Worm (Caenorhabditis elegans): ENCODE measurements around the gene cyp-13A2.
A peak's percentile ranks its signal among the peaks of the same experiment; 100 is the strongest.

The cyp-13A2 gene

ce11 chrII:9775790-9776189, 11.6 kb downstream of the cyp-13A2 start, which contains the start of gene T10B9.9:
TSS of gene T10B9.9 (minus strand) at chrII:9775890.
- TF ChIP-seq mef-2 (tag; optimal IDR thresholded peaks at IDR 0.05): no peak
- TF ChIP-seq C34B4.2 (tag; optimal IDR thresholded peaks at IDR 0.05): no peak
- TF ChIP-seq nhr-90 (tag; optimal IDR thresholded peaks at IDR 0.05; ENCODE audit: poor library complexity): no peak
- no peak for TF ChIP-seq ets-5 (GFP tag; IDR thresholded peaks at IDR 0.05)
- no peak for TF ChIP-seq sup-37 (GFP tag; optimal IDR thresholded peaks at IDR 0.05)
- TF ChIP-seq lir-3 (tag; optimal IDR thresholded peaks at IDR 0.05; ENCODE audit: poor library complexity): no peak
- no peak for TF ChIP-seq ceh-82 (tag; optimal IDR thresholded peaks at IDR 0.05)
- no peak for TF ChIP-seq efl-1 (optimal IDR thresholded peaks at IDR 0.05)
- no peak for TF ChIP-seq efl-1 (GFP tag; optimal IDR thresholded peaks at IDR 0.05 in 1 of 2)
- no peak for TF ChIP-seq mep-1 (tag; optimal IDR thresholded peaks at IDR 0.05)
- TF ChIP-seq unc-130 (tag; optimal IDR thresholded peaks at IDR 0.05): no peak
- no peak for TF ChIP-seq ceh-90 (tag; optimal IDR thresholded peaks at IDR 0.05)
- no peak for TF ChIP-seq pqm-1 (tag; optimal IDR thresholded peaks at IDR 0.05)
- no peak for TF ChIP-seq irx-1 (tag; optimal IDR thresholded peaks at IDR 0.05)
- TF ChIP-seq fkh-4 (tag; optimal IDR thresholded peaks at IDR 0.05; ENCODE audit: borderline replicate concordance): no peak
- TF ChIP-seq ceh-8 (GFP tag; optimal IDR thresholded peaks at IDR 0.05): no peak
- no peak for TF ChIP-seq snpc-4 (tag; optimal IDR thresholded peaks at IDR 0.05)
- no peak for TF ChIP-seq nhr-84 (tag; optimal IDR thresholded peaks at IDR 0.05)

DNA sequence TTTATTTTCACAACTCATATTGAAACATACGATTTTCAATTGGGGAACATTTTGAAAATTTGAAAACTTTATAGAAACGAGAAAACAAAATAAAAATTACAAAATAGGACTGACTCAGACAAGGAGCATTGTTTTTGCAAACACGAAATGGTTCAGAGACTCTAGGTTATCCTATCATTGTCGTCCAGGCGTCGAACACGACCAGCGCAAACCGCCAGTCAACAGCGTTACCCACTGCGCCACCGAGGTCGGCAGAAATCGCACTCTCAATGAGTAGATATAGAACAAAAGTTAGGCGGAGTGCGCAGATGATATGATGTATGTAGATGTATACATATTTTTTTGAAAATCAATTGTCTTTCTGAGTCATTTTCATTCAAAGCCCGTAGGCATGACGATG, 12.8 kb downstream of the cyp-13A2 start:
- TF ChIP-seq nhr-19 (GFP tag; conservative IDR thresholded peaks at IDR 0.05): peak; percentile 65
- no peak for TF ChIP-seq nhr-76 (tag; optimal IDR thresholded peaks at IDR 0.05)
- peak; percentile 83 for TF ChIP-seq nhr-20 (tag; optimal IDR thresholded peaks at IDR 0.05)
- no peak for TF ChIP-seq fos-1 (tag; optimal IDR thresholded peaks at IDR 0.05)
- TF ChIP-seq lsy-2 (tag; optimal IDR thresholded peaks at IDR 0.05): peak; percentile 57 to 59
- no peak for TF ChIP-seq nhr-84 (tag; optimal IDR thresholded peaks at IDR 0.05)
- peak; percentile 56 for TF ChIP-seq pax-3 (tag; optimal IDR thresholded peaks at IDR 0.05)
- peak; percentile 16 for TF ChIP-seq hlh-4 (tag; optimal IDR thresholded peaks at IDR 0.05)
- no peak for TF ChIP-seq ztf-4 (tag; optimal IDR thresholded peaks at IDR 0.05)
- TF ChIP-seq mdl-1 (tag; optimal IDR thresholded peaks at IDR 0.05): peak in 1 of 2 experiments; percentile 62
- TF ChIP-seq alr-1 (tag; optimal IDR thresholded peaks at IDR 0.05; ENCODE audit: borderline replicate concordance): no peak
- no peak for TF ChIP-seq nhr-237 (tag; optimal IDR thresholded peaks at IDR 0.05)
- TF ChIP-seq aly-2 (tag; optimal IDR thresholded peaks at IDR 0.05): peak; percentile 42
- no peak for TF ChIP-seq unc-98 (GFP tag; IDR thresholded peaks at IDR 0.05)
- no peak for TF ChIP-seq nhr-12 (tag; optimal IDR thresholded peaks at IDR 0.05)
- no peak for TF ChIP-seq hpl-2 (GFP tag; optimal IDR thresholded peaks at IDR 0.05)
- no peak for TF ChIP-seq nhr-28 (tag; optimal IDR thresholded peaks at IDR 0.05)
- TF ChIP-seq isw-1 (GFP tag; IDR thresholded peaks at IDR 0.05): 0 out of 2 replicates have a peak, but pooled peaks have one; percentile 1
- no peak for TF ChIP-seq mef-2 (tag; optimal IDR thresholded peaks at IDR 0.05)
- peak; percentile 45 for TF ChIP-seq zip-4 (GFP tag; optimal IDR thresholded peaks at IDR 0.05)
- no peak for TF ChIP-seq unc-30 (tag; optimal IDR thresholded peaks at IDR 0.05)
- TF ChIP-seq F16B12.6 (tag; optimal IDR thresholded peaks at IDR 0.05): peak; percentile 53
- TF ChIP-seq sox-4 (tag; optimal IDR thresholded peaks at IDR 0.05): peak; percentile 52
- peak in 2 of 3 experiments; percentile 49 to 53 for TF ChIP-seq dpl-1 (GFP tag; optimal IDR thresholded peaks at IDR 0.05)
- no peak for TF ChIP-seq grh-1 (GFP tag; IDR thresholded peaks at IDR 0.05)
- TF ChIP-seq lin-15B (tag; optimal IDR thresholded peaks at IDR 0.05): no peak
- TF ChIP-seq unc-86 (tag; optimal IDR thresholded peaks at IDR 0.05): peak; percentile 41
- no peak for TF ChIP-seq sptf-1 (tag; optimal IDR thresholded peaks at IDR 0.05)
- no peak for TF ChIP-seq Y116A8C.19 (tag; optimal IDR thresholded peaks at IDR 0.05; ENCODE audit: borderline replicate concordance)
- peak; percentile 66 for TF ChIP-seq xbp-1 (tag; optimal IDR thresholded peaks at IDR 0.05)
- TF ChIP-seq C04F5.9 (tag; optimal IDR thresholded peaks at IDR 0.05): no peak
- peak; percentile 50 for TF ChIP-seq mep-1 (tag; optimal IDR thresholded peaks at IDR 0.05)
- TF ChIP-seq ets-5 (GFP tag; IDR thresholded peaks at IDR 0.05): no peak
- no peak for TF ChIP-seq ces-1 (GFP tag; optimal IDR thresholded peaks at IDR 0.05)
- TF ChIP-seq C34B4.2 (tag; optimal IDR thresholded peaks at IDR 0.05): no peak
- TF ChIP-seq blmp-1 (tag; optimal IDR thresholded peaks at IDR 0.05): no peak
- peak in 2 of 6 experiments; percentile 17 to 49 for TF ChIP-seq elt-3 (tag; optimal IDR thresholded peaks at IDR 0.05)
- peak; percentile 48 to 68 for TF ChIP-seq lin-35 (GFP tag; optimal IDR thresholded peaks at IDR 0.05)
- no peak for TF ChIP-seq lin-13 (GFP tag; optimal IDR thresholded peaks at IDR 0.05)
- peak; percentile 44 for TF ChIP-seq egl-13 (tag; optimal IDR thresholded peaks at IDR 0.05)

Data from whole organism, L1 larva.